Worm (Caenorhabditis elegans): ENCODE results near the gene attf-3.
"Not testable (repeated sequence)": the region's sequence is repeated elsewhere in the genome, so short reads cannot be mapped to it uniquely, and the experiment has no call there.

The attf-3 gene

DNA sequence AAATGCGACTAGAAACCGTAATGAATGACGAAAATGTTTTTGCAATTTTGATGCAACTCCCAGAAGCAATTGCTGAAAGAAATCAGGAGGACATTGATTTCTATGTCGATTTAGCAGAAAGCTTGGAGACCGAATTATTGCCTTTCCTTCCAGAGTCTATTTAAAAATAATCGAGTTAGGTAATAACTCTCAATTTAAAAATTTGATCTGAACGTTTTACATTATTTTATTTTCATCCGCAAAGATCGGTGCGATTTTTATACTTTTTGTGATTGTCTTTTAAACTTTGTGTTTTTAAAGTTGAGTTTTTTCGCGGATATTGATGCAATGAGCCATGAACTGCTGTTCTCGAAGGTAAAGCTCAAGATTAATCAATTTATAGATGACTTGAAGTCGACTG lies 38.3 kb upstream of the attf-3 start, which contains the start of gene pals-23:
pals-23 (plus strand) TSS at position 301 of the 400 bp plus-strand sequence.
- TF ChIP-seq sem-2 (GFP tag; optimal IDR thresholded peaks at IDR 0.05) (no peak), unc-62 (GFP tag; optimal IDR thresholded peaks at IDR 0.05) (no peak), pha-4 (tag; optimal IDR thresholded peaks at IDR 0.05) (no peak), nhr-76 (tag; optimal IDR thresholded peaks at IDR 0.05) (no peak), snpc-4 (tag; optimal IDR thresholded peaks at IDR 0.05) (no peak), mls-2 (tag; optimal IDR thresholded peaks at IDR 0.05) (no peak), mab-5 (tag; optimal IDR thresholded peaks at IDR 0.05) (no peak), nhr-12 (tag; optimal IDR thresholded peaks at IDR 0.05) (no peak), ceh-83 (GFP tag; optimal IDR thresholded peaks at IDR 0.05) (no peak), lin-32 (GFP tag; optimal IDR thresholded peaks at IDR 0.05) (no peak)

DNA sequence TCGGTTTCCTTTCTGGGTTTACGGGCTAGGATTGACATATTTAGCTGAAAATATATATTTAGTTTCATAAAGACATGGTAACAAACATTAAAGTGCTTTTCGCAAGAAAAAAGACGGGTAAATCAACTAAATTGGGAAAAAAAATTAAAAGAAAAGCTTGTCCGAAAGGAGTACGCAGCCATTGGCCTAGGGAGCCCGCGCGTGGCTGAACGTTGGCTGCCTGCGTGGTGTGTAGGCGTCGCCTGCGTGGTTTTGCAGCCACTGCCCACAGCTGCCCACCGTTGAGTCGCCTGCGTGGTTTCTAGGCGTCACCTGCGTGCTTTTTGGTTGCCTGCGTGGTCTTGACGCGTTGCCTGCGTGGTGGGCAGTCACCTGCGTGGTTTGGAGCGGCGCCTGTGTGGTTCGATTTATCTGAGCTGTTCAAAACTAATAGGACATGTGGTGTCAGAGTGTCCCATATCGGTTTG lies 35.8 kb upstream of the attf-3 start, which contains the start of gene C29F9.12:
C29F9.12 (minus strand) TSS at position 51 of the 467 bp plus-strand sequence.
- not testable (repeated sequence) for TF ChIP-seq nhr-28 (tag; optimal IDR thresholded peaks at IDR 0.05); mls-2 (tag; optimal IDR thresholded peaks at IDR 0.05); ces-1 (GFP tag; optimal IDR thresholded peaks at IDR 0.05)

DNA sequence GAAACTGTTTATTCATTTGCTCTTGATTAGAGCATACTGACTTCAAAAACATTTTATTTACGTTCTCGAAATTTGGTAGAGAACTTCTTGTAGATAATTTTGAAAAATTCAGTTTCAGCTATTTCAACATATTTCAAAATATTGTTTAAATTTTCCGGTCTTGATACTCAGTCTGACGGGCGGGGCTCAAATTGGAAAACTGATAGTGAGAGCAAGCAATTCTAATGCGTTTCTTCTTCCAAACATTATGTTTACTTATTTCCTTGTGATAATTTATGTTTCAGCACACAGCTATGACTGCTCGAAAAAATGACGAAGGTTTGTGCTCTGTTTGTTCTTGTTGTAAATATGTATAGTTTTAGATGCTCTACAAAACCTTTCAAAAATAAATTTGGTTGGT lies 34.0 kb upstream of the attf-3 start, which contains the start of gene pals-24:
pals-24 (plus strand) TSS at position 237 of the 400 bp plus-strand sequence.
- TF ChIP-seq sptf-1 (tag; optimal IDR thresholded peaks at IDR 0.05) (no peak), lin-13 (tag; optimal IDR thresholded peaks at IDR 0.05) (no peak), mep-1 (tag; optimal IDR thresholded peaks at IDR 0.05) (no peak), ceh-83 (GFP tag; optimal IDR thresholded peaks at IDR 0.05) (no peak), sem-2 (GFP tag; optimal IDR thresholded peaks at IDR 0.05) (no peak), nhr-237 (tag; optimal IDR thresholded peaks at IDR 0.05) (no peak), elt-1 (tag; optimal IDR thresholded peaks at IDR 0.05; ENCODE audit: borderline replicate concordance, insufficient read depth) (no peak), unc-39 (tag; optimal IDR thresholded peaks at IDR 0.05) (no peak), flh-1 (GFP tag; optimal IDR thresholded peaks at IDR 0.05) (no peak), nhr-28 (tag; optimal IDR thresholded peaks at IDR 0.05) (no peak), nhr-76 (tag; optimal IDR thresholded peaks at IDR 0.05) (no peak)

DNA sequence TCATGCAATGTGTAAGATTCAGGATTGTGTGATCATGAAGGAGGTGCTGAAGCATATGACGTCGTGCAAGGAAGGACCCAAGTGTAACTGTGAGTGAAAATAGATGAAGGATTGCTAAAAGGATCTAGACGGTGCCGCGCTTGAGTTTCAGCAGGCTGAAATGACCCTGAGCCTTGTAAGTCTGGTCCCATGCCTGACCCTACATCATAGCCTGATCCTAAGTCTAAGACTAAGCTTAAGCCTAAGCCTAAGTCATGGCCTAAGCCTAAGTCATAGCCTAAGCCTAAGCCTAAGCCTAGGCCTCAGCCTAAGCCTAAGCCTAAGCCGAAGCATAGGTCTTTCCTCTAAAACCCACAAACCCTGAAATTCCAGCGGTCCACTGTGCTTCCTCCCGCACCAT lies 31.7 kb upstream of the attf-3 start:
- TF ChIP-seq bed-3 (GFP tag; optimal IDR thresholded peaks at IDR 0.05) (no peak), mls-2 (tag; optimal IDR thresholded peaks at IDR 0.05) (no peak), hlh-1 (tag; optimal IDR thresholded peaks at IDR 0.05) (no peak), ztf-11 (tag; optimal IDR thresholded peaks at IDR 0.05) (no peak), lin-13 (tag; optimal IDR thresholded peaks at IDR 0.05) (no peak), ham-2 (GFP tag; optimal IDR thresholded peaks at IDR 0.05) (no peak), ces-1 (GFP tag; optimal IDR thresholded peaks at IDR 0.05) (no peak), mab-5 (tag; optimal IDR thresholded peaks at IDR 0.05) (no peak), ceh-43 (GFP tag; optimal IDR thresholded peaks at IDR 0.05) (no peak), nhr-2 (tag; optimal IDR thresholded peaks at IDR 0.05) (no peak), elt-3 (tag; optimal IDR thresholded peaks at IDR 0.05) (no peak)

DNA sequence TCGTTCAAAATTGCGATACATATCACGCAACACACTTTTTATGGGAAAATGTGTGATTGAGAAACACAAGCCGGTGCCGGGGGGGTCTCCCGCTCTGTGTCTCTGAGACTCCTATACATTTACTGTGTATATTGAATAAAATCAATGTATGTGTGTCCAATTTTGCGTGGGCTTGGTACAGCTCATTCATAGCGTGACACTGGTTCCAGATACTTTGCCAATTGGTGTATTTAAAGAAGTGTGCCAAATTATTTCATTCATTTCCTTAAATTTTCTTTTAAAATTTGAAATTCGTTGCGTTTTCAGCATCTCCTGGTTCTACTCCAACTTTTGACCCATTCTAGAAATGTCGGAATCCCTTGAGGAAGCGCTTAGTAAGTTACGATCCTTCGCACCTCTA lies 31.0 kb upstream of the attf-3 start, which contains the start of gene C29F9.5:
C29F9.5 (plus strand) TSS at position 301 of the 400 bp plus-strand sequence.
- TF ChIP-seq bed-3 (GFP tag; optimal IDR thresholded peaks at IDR 0.05) (no peak), sem-2 (GFP tag; optimal IDR thresholded peaks at IDR 0.05) (no peak), lin-13 (tag; optimal IDR thresholded peaks at IDR 0.05) (no peak), cnd-1 (tag; optimal IDR thresholded peaks at IDR 0.05) (no peak), ceh-83 (GFP tag; optimal IDR thresholded peaks at IDR 0.05) (no peak), nhr-237 (tag; optimal IDR thresholded peaks at IDR 0.05) (no peak), unc-120 (tag; optimal IDR thresholded peaks at IDR 0.05; ENCODE audit: poor library complexity, severe bottlenecking) (no peak), ztf-11 (tag; optimal IDR thresholded peaks at IDR 0.05) (no peak), sptf-1 (tag; optimal IDR thresholded peaks at IDR 0.05) (no peak), snpc-4 (tag; optimal IDR thresholded peaks at IDR 0.05) (no peak), ceh-39 (tag; optimal IDR thresholded peaks at IDR 0.05) (no peak), ces-1 (GFP tag; optimal IDR thresholded peaks at IDR 0.05) (no peak), zip-8 (tag; optimal IDR thresholded peaks at IDR 0.05) (no peak), lsy-2 (tag; optimal IDR thresholded peaks at IDR 0.05) (no peak), drap-1 (GFP tag; optimal IDR thresholded peaks at IDR 0.05) (no peak), mab-5 (tag; optimal IDR thresholded peaks at IDR 0.05) (no peak)
